Worm (Caenorhabditis elegans) whole organism, L1 larva: Measurements from ENCODE around the gene msrp-3.
A peak's percentile ranks its signal among the peaks of the same experiment; 100 is the strongest.

ENCODE experiments used
- C04F5.9 ChIP-seq: sonication (generic microtip); optimal IDR thresholded peaks from 2 replicates; lab custom pipeline; 2016; ENCODE audit warnings: missing genetic modification characterization, missing compliant biosample characterization
- C34B4.2 ChIP-seq: sonication (generic microtip); optimal IDR thresholded peaks from 2 replicates; lab custom pipeline; 2017; ENCODE audit warnings: mild to moderate bottlenecking, missing genetic modification characterization, missing compliant biosample characterization
- aha-1 ChIP-seq: fragments of 150-350 bp; optimal IDR thresholded peaks from 2 replicates; lab custom pipeline; 2014; ENCODE audit warnings: missing biosample characterization, missing genetic modification characterization
- aly-2 ChIP-seq: fragments of 150-350 bp; optimal IDR thresholded peaks from 2 replicates; lab custom pipeline; 2014; ENCODE audit warnings: missing biosample characterization, missing genetic modification characterization
- ama-1 ChIP-seq: fragments of 150-350 bp; optimal IDR thresholded peaks from 2 replicates; lab custom pipeline; 2014
- blmp-1 ChIP-seq: fragments of 150-350 bp; optimal IDR thresholded peaks from 2 replicates; lab custom pipeline; 2014; ENCODE audit warnings: missing biosample characterization, missing genetic modification characterization
- ceh-63 ChIP-seq: fragments of 200-800 bp; sonication (Bioruptor generic); optimal IDR thresholded peaks from 2 replicates; lab custom pipeline; 2018; ENCODE audit warnings: mild to moderate bottlenecking, missing genetic modification characterization, missing compliant biosample characterization
- ceh-8 ChIP-seq: fragments of 200-800 bp; sonication (Bioruptor generic); optimal IDR thresholded peaks from 2 replicates; lab custom pipeline; 2018; ENCODE audit warnings: mild to moderate bottlenecking, missing genetic modification characterization, moderate library complexity, missing compliant biosample characterization
- ceh-88 ChIP-seq: fragments of 200-800 bp; sonication (Bioruptor generic); IDR thresholded peaks from 2 replicates; pipeline ENCODE4 v1.3.6; 2022; ENCODE audit warnings: missing genetic modification characterization, missing compliant biosample characterization
- dpl-1 ChIP-seq, 3 experiments: fragments of 150-350 bp in 2 of 3; sonication (generic microtip) in 1 of 3; optimal IDR thresholded peaks; 2 replicates each; lab custom pipeline; 2014 to 2017; ENCODE audit warnings: missing biosample characterization in 3 of 3, missing genetic modification characterization in 3 of 3, missing genetic modification reagents in 3 of 3
- dsc-1 ChIP-seq: sonication (generic microtip); optimal IDR thresholded peaks from 2 replicates; lab custom pipeline; 2016; ENCODE audit warnings: mild to moderate bottlenecking, missing genetic modification characterization, missing compliant biosample characterization
- efl-1 ChIP-seq, 4 experiments: fragments of 150-350 bp; optimal IDR thresholded peaks in 3 of 4; peaks in 1 of 4; 1 replicate in 1 of 4; 2 replicates in 3 of 4; lab custom pipeline; 2014; ENCODE audit warnings: missing biosample characterization in 2 of 4, missing genetic modification characterization in 2 of 4, missing genetic modification reagents in 2 of 4
- efl-3 ChIP-seq: fragments of 200-800 bp; sonication (Bioruptor generic); optimal IDR thresholded peaks from 2 replicates; lab custom pipeline; 2018; ENCODE audit warnings: mild to moderate bottlenecking, missing genetic modification characterization, missing compliant biosample characterization
- elt-3 ChIP-seq, 6 experiments: fragments of 150-350 bp in 1 of 6; sonication (generic microtip); optimal IDR thresholded peaks; 2 replicates each; lab custom pipeline; 2017 to 2018; ENCODE audit warnings: missing biosample characterization in 6 of 6, missing genetic modification characterization in 6 of 6, inconsistent platforms in 1 of 6
- fos-1 ChIP-seq: fragments of 150-350 bp; optimal IDR thresholded peaks from 2 replicates; lab custom pipeline; 2014; ENCODE audit warnings: missing biosample characterization, missing genetic modification characterization
- irx-1 ChIP-seq: sonication (generic microtip); optimal IDR thresholded peaks from 2 replicates; lab custom pipeline; 2016; ENCODE audit warnings: missing genetic modification characterization, missing compliant biosample characterization
- jun-1 ChIP-seq: fragments of 150-350 bp; optimal IDR thresholded peaks from 2 replicates; lab custom pipeline; 2014; ENCODE audit warnings: missing biosample characterization, missing genetic modification reagents, missing genetic modification characterization
- lin-15B ChIP-seq: fragments of 150-350 bp; sonication (generic microtip); optimal IDR thresholded peaks from 3 replicates; lab custom pipeline; 2014; ENCODE audit warnings: missing biosample characterization, missing genetic modification characterization
- lir-3 ChIP-seq: sonication (generic microtip); optimal IDR thresholded peaks from 2 replicates; lab custom pipeline; 2016; ENCODE audit warnings: mild to moderate bottlenecking, missing genetic modification characterization, moderate library complexity, missing compliant biosample characterization; ENCODE audit not compliant: poor library complexity
- lsy-2 ChIP-seq, 2 experiments: fragments of 150-350 bp; optimal IDR thresholded peaks; 2 replicates each; lab custom pipeline; 2014; ENCODE audit warnings: missing biosample characterization in 2 of 2, missing genetic modification characterization in 2 of 2
- mdl-1 ChIP-seq, 2 experiments: fragments of 150-350 bp; optimal IDR thresholded peaks; 2 replicates each; lab custom pipeline; 2014 to 2017; ENCODE audit warnings: missing biosample characterization in 2 of 2, missing genetic modification characterization in 2 of 2, inconsistent platforms in 1 of 2
- mep-1 ChIP-seq: fragments of 150-350 bp; optimal IDR thresholded peaks from 2 replicates; lab custom pipeline; 2014; ENCODE audit warnings: missing biosample characterization, missing genetic modification characterization
- nhr-11 ChIP-seq: fragments of 150-350 bp; optimal IDR thresholded peaks from 2 replicates; lab custom pipeline; 2014; ENCODE audit warnings: missing biosample characterization, missing genetic modification characterization
- nhr-19 ChIP-seq: fragments of 200-800 bp; sonication (Bioruptor generic); conservative IDR thresholded peaks from 2 replicates; pipeline ENCODE4 v1.3.6; 2022; ENCODE audit warnings: missing genetic modification characterization, missing compliant biosample characterization
- nhr-20 ChIP-seq: sonication (generic microtip); optimal IDR thresholded peaks from 2 replicates; lab custom pipeline; 2016; ENCODE audit warnings: mild to moderate bottlenecking, missing genetic modification characterization, missing compliant biosample characterization
- nhr-237 ChIP-seq: fragments of 150-350 bp; optimal IDR thresholded peaks from 2 replicates; lab custom pipeline; 2014; ENCODE audit warnings: missing biosample characterization, missing genetic modification characterization
- nhr-28 ChIP-seq: fragments of 150-350 bp; optimal IDR thresholded peaks from 2 replicates; lab custom pipeline; 2014; ENCODE audit warnings: missing biosample characterization, missing genetic modification characterization
- nhr-47 ChIP-seq: sonication (generic microtip); optimal IDR thresholded peaks from 2 replicates; lab custom pipeline; 2016; ENCODE audit warnings: mild to moderate bottlenecking, missing genetic modification characterization, moderate library complexity, missing compliant biosample characterization
- nhr-77 ChIP-seq: fragments of 150-350 bp; optimal IDR thresholded peaks from 2 replicates; lab custom pipeline; 2014; ENCODE audit warnings: missing biosample characterization, missing genetic modification characterization
- nhr-84 ChIP-seq: sonication (generic microtip); optimal IDR thresholded peaks from 2 replicates; lab custom pipeline; 2017; ENCODE audit warnings: missing biosample characterization, missing genetic modification characterization
- pag-3 ChIP-seq: sonication (generic microtip); optimal IDR thresholded peaks from 2 replicates; lab custom pipeline; 2017; ENCODE audit warnings: missing genetic modification characterization, mild to moderate bottlenecking, missing compliant biosample characterization, antibody characterized with exemption, borderline replicate concordance; ENCODE audit not compliant: insufficient read depth
- pax-3 ChIP-seq: fragments of 200-800 bp; sonication (Bioruptor generic); optimal IDR thresholded peaks from 2 replicates; lab custom pipeline; 2018; ENCODE audit warnings: mild to moderate bottlenecking, missing genetic modification characterization, moderate library complexity, missing compliant biosample characterization
- pqm-1 ChIP-seq: sonication (generic microtip); optimal IDR thresholded peaks from 3 replicates; lab custom pipeline; 2017; ENCODE audit warnings: missing biosample characterization, missing genetic modification characterization
- rnt-1 ChIP-seq: sonication (generic microtip); optimal IDR thresholded peaks from 2 replicates; lab custom pipeline; 2016; ENCODE audit warnings: mild to moderate bottlenecking, missing genetic modification characterization, moderate library complexity, missing compliant biosample characterization
- skn-1 ChIP-seq: fragments of 150-350 bp; optimal IDR thresholded peaks from 2 replicates; lab custom pipeline; 2014; ENCODE audit warnings: missing biosample characterization, missing genetic modification characterization
- sox-4 ChIP-seq: sonication (generic microtip); optimal IDR thresholded peaks from 2 replicates; lab custom pipeline; 2016; ENCODE audit warnings: missing genetic modification characterization, missing compliant biosample characterization
- sup-37 ChIP-seq: fragments of 200-800 bp; sonication (Bioruptor generic); optimal IDR thresholded peaks from 2 replicates; lab custom pipeline; 2018; ENCODE audit warnings: mild to moderate bottlenecking, missing genetic modification characterization, missing compliant biosample characterization
- swsn-7 ChIP-seq: sonication (generic microtip); optimal IDR thresholded peaks from 2 replicates; lab custom pipeline; 2016; ENCODE audit warnings: missing genetic modification characterization, missing compliant biosample characterization
- tbx-2 ChIP-seq: sonication (generic microtip); optimal IDR thresholded peaks from 2 replicates; lab custom pipeline; 2016; ENCODE audit warnings: missing genetic modification characterization, missing compliant biosample characterization
- tlp-1 ChIP-seq: fragments of 150-350 bp; optimal IDR thresholded peaks from 2 replicates; lab custom pipeline; 2014; ENCODE audit warnings: missing biosample characterization, missing genetic modification characterization
- unc-130 ChIP-seq: fragments of 150-350 bp; optimal IDR thresholded peaks from 2 replicates; lab custom pipeline; 2017; ENCODE audit warnings: missing biosample characterization, missing genetic modification characterization, inconsistent platforms
- unc-30 ChIP-seq: sonication (generic microtip); optimal IDR thresholded peaks from 2 replicates; lab custom pipeline; 2017; ENCODE audit warnings: missing biosample characterization, missing genetic modification characterization
- unc-62 ChIP-seq: fragments of 150-350 bp; optimal IDR thresholded peaks from 2 replicates; lab custom pipeline; 2014; ENCODE audit warnings: missing biosample characterization, missing genetic modification reagents, missing genetic modification characterization
- unc-86 ChIP-seq: sonication (generic microtip); optimal IDR thresholded peaks from 2 replicates; lab custom pipeline; 2016; ENCODE audit warnings: missing genetic modification characterization, missing compliant biosample characterization
- unc-98 ChIP-seq: fragments of 200-800 bp; sonication (Bioruptor generic); IDR thresholded peaks from 2 replicates; pipeline ENCODE4 v1.3.6; 2022; ENCODE audit warnings: missing genetic modification characterization, missing compliant biosample characterization
- vab-15 ChIP-seq: sonication (generic microtip); optimal IDR thresholded peaks from 2 replicates; lab custom pipeline; 2017; ENCODE audit warnings: missing genotype, mild to moderate bottlenecking, missing genetic modification characterization, missing compliant biosample characterization
- zag-1 ChIP-seq: fragments of 150-350 bp; optimal IDR thresholded peaks from 2 replicates; lab custom pipeline; 2014; ENCODE audit warnings: missing biosample characterization, missing genetic modification characterization
- zip-4 ChIP-seq: fragments of 200-800 bp; sonication (Bioruptor generic); optimal IDR thresholded peaks from 2 replicates; lab custom pipeline; 2018; ENCODE audit warnings: mild to moderate bottlenecking, missing genetic modification characterization, moderate library complexity, missing compliant biosample characterization
- ztf-11 ChIP-seq, 2 experiments: sonication (generic microtip); optimal IDR thresholded peaks; 2 replicates each; lab custom pipeline; 2016 to 2017; ENCODE audit warnings: missing genetic modification characterization in 2 of 2, missing biosample characterization in 1 of 2, missing compliant biosample characterization in 1 of 2
- ztf-4 ChIP-seq: fragments of 150-350 bp; optimal IDR thresholded peaks from 2 replicates; lab custom pipeline; 2014; ENCODE audit warnings: missing biosample characterization, missing genetic modification characterization

The msrp-3 gene

DNA sequence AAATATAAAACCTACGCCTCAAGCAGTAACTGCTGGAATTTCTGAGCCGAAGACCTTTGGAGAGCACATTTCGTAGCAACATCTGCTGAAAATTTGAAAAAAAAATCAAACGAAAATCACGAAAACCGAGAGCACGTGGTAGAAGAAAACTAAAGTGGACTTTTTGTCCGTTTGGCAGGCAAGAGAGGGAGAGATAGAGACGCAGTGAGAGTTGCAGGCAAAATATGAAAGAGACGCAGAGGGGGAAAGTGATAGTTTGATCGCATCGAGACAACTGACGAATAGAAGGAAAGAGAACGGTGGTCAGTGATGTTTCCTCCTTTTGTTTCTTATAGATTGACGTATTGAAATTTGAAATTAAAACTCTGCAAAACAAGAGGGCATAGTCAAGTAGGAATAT is 33.9 kb upstream of the msrp-3 start, which contains the start of the genes acdh-9 and F28A10.13 (continued):
- peak; percentile 16 for TF ChIP-seq nhr-47 (tag; lab: Kevin White, UChicago)
- TF ChIP-seq zag-1: no peak
- no peak for TF ChIP-seq ama-1 (lab: Kevin White, UChicago)
- TF ChIP-seq fos-1: no peak
- peak; percentile 35 for TF ChIP-seq swsn-7 (tag; lab: Kevin White, UChicago)
- no peak for TF ChIP-seq nhr-84
- TF ChIP-seq nhr-11: no peak
- TF ChIP-seq nhr-19 (GFP tag; lab: Robert Waterston, UW): peak; percentile 51
- TF ChIP-seq zip-4 (GFP tag; lab: Kevin White, UChicago): no peak
- TF ChIP-seq tlp-1 (tag; lab: Kevin White, UChicago): no peak
- TF ChIP-seq unc-98 (GFP tag; lab: Robert Waterston, UW): no peak
- TF ChIP-seq nhr-20 (tag; lab: Kevin White, UChicago): peak; percentile 93
- TF ChIP-seq vab-15 (tag; lab: Kevin White, UChicago): no peak
- TF ChIP-seq jun-1: no peak
- no peak for TF ChIP-seq ceh-8 (GFP tag; lab: Kevin White, UChicago)
- TF ChIP-seq nhr-28 (tag; lab: Kevin White, UChicago): no peak
- no peak for TF ChIP-seq C04F5.9
- TF ChIP-seq ceh-88 (GFP tag; lab: Robert Waterston, UW): no peak
- peak; percentile 40 for TF ChIP-seq pag-3 (tag; lab: Kevin White, UChicago)
- TF ChIP-seq lin-15B: no peak
- TF ChIP-seq efl-3 (GFP tag; lab: Kevin White, UChicago): no peak
- TF ChIP-seq nhr-77 (tag; lab: Kevin White, UChicago): no peak
- TF ChIP-seq ztf-4 (tag; lab: Kevin White, UChicago): peak; percentile 13
- TF ChIP-seq lir-3: peak; percentile 6
- peak; percentile 21 to 35 (median 29) for TF ChIP-seq dpl-1 (GFP tag; optimal IDR thresholded peaks at IDR 0.05; lab: Kevin White, UChicago)
- no peak for TF ChIP-seq irx-1 (tag; lab: Kevin White, UChicago)
- TF ChIP-seq sup-37 (GFP tag; lab: Kevin White, UChicago): no peak
- TF ChIP-seq ceh-63 (GFP tag; lab: Kevin White, UChicago): no peak
- no peak for TF ChIP-seq sox-4
- no peak for TF ChIP-seq pqm-1 (tag; lab: Kevin White, UChicago)
- TF ChIP-seq unc-130: no peak
- no peak for TF ChIP-seq aha-1 (tag; lab: Kevin White, UChicago)
- TF ChIP-seq aly-2 (tag; lab: Kevin White, UChicago): no peak
- TF ChIP-seq C34B4.2 (tag; lab: Kevin White, UChicago): no peak
- TF ChIP-seq nhr-237: no peak
- TF ChIP-seq skn-1 (tag; lab: Kevin White, UChicago): no peak
- no peak for TF ChIP-seq unc-86 (tag; lab: Kevin White, UChicago)
- TF ChIP-seq lsy-2 (tag; optimal IDR thresholded peaks at IDR 0.05; lab: Kevin White, UChicago): peak in 1 of 2 experiments; percentile 51
- peak; percentile 75 for TF ChIP-seq rnt-1 (tag; lab: Kevin White, UChicago)
- peak in 1 of 2 experiments; percentile 91 for TF ChIP-seq mdl-1 (tag; optimal IDR thresholded peaks at IDR 0.05; lab: Kevin White, UChicago)
- no peak for TF ChIP-seq unc-30
- TF ChIP-seq pax-3 (tag; lab: Kevin White, UChicago): no peak
- TF ChIP-seq ztf-11 (tag; optimal IDR thresholded peaks at IDR 0.05; lab: Kevin White, UChicago): no peak
- TF ChIP-seq elt-3 (tag; optimal IDR thresholded peaks at IDR 0.05; lab: Kevin White, UChicago): peak in 1 of 6 experiments; percentile 5
- TF ChIP-seq blmp-1 (tag; lab: Kevin White, UChicago): peak; percentile 59
- TF ChIP-seq unc-62: no peak
- peak; percentile 53 for TF ChIP-seq mep-1 (tag; lab: Kevin White, UChicago)
- peak; percentile 28 for TF ChIP-seq tbx-2 (tag; lab: Kevin White, UChicago)
- no peak for TF ChIP-seq dsc-1 (tag; lab: Kevin White, UChicago)
- peak; percentile 52 to 59 for TF ChIP-seq efl-1 (optimal IDR thresholded peaks at IDR 0.05; lab: Kevin White, UChicago)
- TF ChIP-seq efl-1 (GFP tag; optimal IDR thresholded peaks at IDR 0.05 in 1 of 2; lab: Kevin White, UChicago): peak in 1 of 2 experiments; percentile 40
